Fruit fly (Drosophila melanogaster) whole organism, wandering third instar larva: ENCODE measurements around the gene Acp1.

Source experiments
- Abd-B ChIP-seq: fragments of >200 bp; optimal IDR thresholded peaks from 2 replicates; lab custom pipeline; 2017; ENCODE audit warnings: missing biosample characterization, missing genetic modification characterization
- CG32264 ChIP-seq: fragments of 200-800 bp; sonication (Bioruptor generic); optimal IDR thresholded peaks from 2 replicates; lab custom pipeline; 2016; ENCODE audit warnings: missing biosample characterization, missing genetic modification characterization
- Dfd ChIP-seq: fragments of >200 bp; optimal IDR thresholded peaks from 2 replicates; lab custom pipeline; 2017; ENCODE audit warnings: missing biosample characterization, missing genetic modification characterization
- Dif ChIP-seq: fragments of 200-275, 200-300 bp; sonication (Bioruptor generic); optimal IDR thresholded peaks from 2 replicates; lab custom pipeline; 2018; ENCODE audit warnings: missing biosample characterization, missing genetic modification characterization; ENCODE audit not compliant: partially characterized antibody
- GATAd ChIP-seq: sonication (Bioruptor generic); optimal IDR thresholded peaks from 2 replicates; lab custom pipeline; 2016; ENCODE audit warnings: missing biosample characterization, missing genetic modification characterization
- HLH106 ChIP-seq: fragments of 200-800 bp; optimal IDR thresholded peaks from 3 replicates; lab custom pipeline; 2019; ENCODE audit warnings: missing biosample characterization, mild to moderate bottlenecking, missing genetic modification characterization, moderate library complexity
- Hnf4 ChIP-seq: fragments of 200-800 bp; sonication (Bioruptor generic); optimal IDR thresholded peaks from 2 replicates; lab custom pipeline; 2016; ENCODE audit warnings: missing biosample characterization, mild to moderate bottlenecking, missing genetic modification characterization
- Hr78 ChIP-seq: fragments of >200 bp; optimal IDR thresholded peaks from 2 replicates; lab custom pipeline; 2017; ENCODE audit warnings: missing biosample characterization, missing genetic modification characterization
- Hr83 ChIP-seq: fragments of 200-300 bp; sonication (Bioruptor generic); optimal IDR thresholded peaks from 2 replicates; lab custom pipeline; 2016; ENCODE audit warnings: missing biosample characterization, mild to moderate bottlenecking, missing genetic modification characterization, moderate library complexity; ENCODE audit not compliant: poor library complexity, severe bottlenecking
- Jra ChIP-seq: sonication (Bioruptor generic); optimal IDR thresholded peaks from 2 replicates; lab custom pipeline; 2016; ENCODE audit warnings: missing biosample characterization, missing genetic modification characterization
- Mio ChIP-seq: sonication (Bioruptor generic); optimal IDR thresholded peaks from 2 replicates; lab custom pipeline; 2016; ENCODE audit warnings: missing biosample characterization, missing genetic modification characterization
- Myc ChIP-seq: fragments of >200 bp; optimal IDR thresholded peaks from 2 replicates; lab custom pipeline; 2017
- N ChIP-seq: fragments of >200 bp; optimal IDR thresholded peaks from 2 replicates; lab custom pipeline; 2018; ENCODE audit warnings: missing biosample characterization, missing external identifiers, missing genetic modification characterization
- OdsH ChIP-seq: fragments of 200-800 bp; sonication (Bioruptor generic); optimal IDR thresholded peaks from 2 replicates; lab custom pipeline; 2016; ENCODE audit warnings: missing biosample characterization, mild to moderate bottlenecking, missing genetic modification characterization
- Rel ChIP-seq, 2 experiments: fragments of 200-800 bp; sonication (Bioruptor generic) in 1 of 2; optimal IDR thresholded peaks; 2 replicates in 1 of 2; 3 replicates in 1 of 2; lab custom pipeline; 2016 to 2019; ENCODE audit warnings: mild to moderate bottlenecking in 2 of 2, missing biosample characterization in 2 of 2, missing genetic modification characterization in 2 of 2, moderate library complexity in 1 of 2
- Sp1 ChIP-seq: fragments of 200-800 bp; sonication (Bioruptor generic); optimal IDR thresholded peaks from 3 replicates; lab custom pipeline; 2019; ENCODE audit warnings: missing biosample characterization, mild to moderate bottlenecking, missing genetic modification characterization, moderate library complexity
- Vsx2 ChIP-seq: fragments of 200-300, 225-300 bp; sonication (Bioruptor generic); optimal IDR thresholded peaks from 2 replicates; lab custom pipeline; 2018; ENCODE audit warnings: missing biosample characterization, missing genetic modification characterization; ENCODE audit not compliant: partially characterized antibody
- br ChIP-seq: fragments of 200-800 bp; sonication (Bioruptor generic); optimal IDR thresholded peaks from 2 replicates; lab custom pipeline; 2016; ENCODE audit warnings: missing biosample characterization, missing genetic modification characterization
- brk ChIP-seq: fragments of 200-800 bp; sonication (Bioruptor generic); optimal IDR thresholded peaks from 2 replicates; lab custom pipeline; 2016; ENCODE audit warnings: missing biosample characterization, mild to moderate bottlenecking, missing genetic modification characterization
- dl ChIP-seq, 2 experiments: fragments of 175-275, 200-275 bp in 1 of 2; fragments of 200-275 bp in 1 of 2; sonication (Bioruptor generic); optimal IDR thresholded peaks; lab custom pipeline; 2018; ENCODE audit warnings: mild to moderate bottlenecking in 2 of 2, missing biosample characterization in 2 of 2, missing genetic modification characterization in 2 of 2, moderate library complexity in 2 of 2; ENCODE audit not compliant: partially characterized antibody in 2 of 2, insufficient read depth in 1 of 2
- dmrt93B ChIP-seq: fragments of 200-800 bp; sonication (Bioruptor generic); optimal IDR thresholded peaks from 2 replicates; lab custom pipeline; 2018; ENCODE audit warnings: missing biosample characterization, mild to moderate bottlenecking, missing genetic modification characterization
- dsf ChIP-seq: sonication (Bioruptor generic); optimal IDR thresholded peaks from 2 replicates; lab custom pipeline; 2016; ENCODE audit warnings: missing biosample characterization, missing genetic modification characterization, borderline replicate concordance
- ey ChIP-seq: fragments of 200-800 bp; sonication (Bioruptor generic); optimal IDR thresholded peaks from 2 replicates; lab custom pipeline; 2016; ENCODE audit warnings: missing biosample characterization, missing genetic modification characterization
- h ChIP-seq: fragments of 200-800 bp; sonication (Bioruptor generic); optimal IDR thresholded peaks from 3 replicates; lab custom pipeline; 2016; ENCODE audit warnings: missing biosample characterization, mild to moderate bottlenecking, missing genetic modification characterization
- jim ChIP-seq: fragments of 175-275, 200-325 bp; sonication (Bioruptor generic); optimal IDR thresholded peaks from 2 replicates; lab custom pipeline; 2016; ENCODE audit warnings: missing biosample characterization, mild to moderate bottlenecking, missing genetic modification characterization
- lola ChIP-seq: fragments of >200 bp; optimal IDR thresholded peaks from 2 replicates; lab custom pipeline; 2017; ENCODE audit warnings: missing biosample characterization, missing genetic modification characterization
- pan ChIP-seq: fragments of >200 bp; optimal IDR thresholded peaks from 2 replicates; lab custom pipeline; 2017
- psq ChIP-seq: fragments of 200-800 bp; sonication (Bioruptor generic); optimal IDR thresholded peaks from 3 replicates; lab custom pipeline; 2017; ENCODE audit warnings: missing biosample characterization, mild to moderate bottlenecking, missing genetic modification characterization, moderate library complexity
- rgr ChIP-seq: fragments of 200-800 bp; sonication (Bioruptor generic); optimal IDR thresholded peaks from 3 replicates; lab custom pipeline; 2016; ENCODE audit warnings: missing biosample characterization, mild to moderate bottlenecking, missing genetic modification characterization
- sage ChIP-seq: fragments of 200-800 bp; sonication (Bioruptor generic); optimal IDR thresholded peaks from 2 replicates; lab custom pipeline; 2016; ENCODE audit warnings: missing biosample characterization, mild to moderate bottlenecking, missing genetic modification characterization
- sv ChIP-seq: fragments of 200-800 bp; sonication (Bioruptor generic); optimal IDR thresholded peaks from 3 replicates; lab custom pipeline; 2016; ENCODE audit warnings: missing biosample characterization, missing genetic modification characterization
- tai ChIP-seq: sonication (Bioruptor generic); optimal IDR thresholded peaks from 2 replicates; lab custom pipeline; 2016; ENCODE audit warnings: missing biosample characterization, missing genetic modification characterization
- usp ChIP-seq: fragments of >200 bp; optimal IDR thresholded peaks from 2 replicates; lab custom pipeline; 2017; ENCODE audit warnings: missing biosample characterization, missing genetic modification characterization
- woc ChIP-seq: sonication (Bioruptor generic); optimal IDR thresholded peaks from 2 replicates; lab custom pipeline; 2016; ENCODE audit warnings: missing biosample characterization, mild to moderate bottlenecking, missing genetic modification characterization

The Acp1 gene

dm6 chr2L:7756835-7757234 is 15.5 kb upstream of the Acp1 start:
- TF ChIP-seq sage (GFP tag; lab: Kevin White, UChicago) (no peak), lola (no peak), dsf (GFP tag; lab: Kevin White, UChicago) (no peak), Myc (no peak), ey (GFP tag; lab: Kevin White, UChicago) (no peak), sv (GFP tag; lab: Kevin White, UChicago) (no peak), Jra (GFP tag; lab: Kevin White, UChicago) (no peak), woc (no peak), Vsx2 (GFP tag; lab: Kevin White, UChicago) (no peak), Hr78 (GFP tag; lab: Kevin White, UChicago) (no peak), CG32264 (GFP tag; lab: Kevin White, UChicago) (no peak), usp (GFP tag; lab: Kevin White, UChicago) (no peak), rgr (GFP tag; lab: Kevin White, UChicago) (no peak), N (no peak), Dif (GFP tag; lab: Kevin White, UChicago) (no peak), Dfd (GFP tag; lab: Kevin White, UChicago) (no peak), Mio (GFP tag; lab: Kevin White, UChicago) (no peak), Hr83 (no peak)

dm6 chr2L:7754539-7754938 is 13.2 kb upstream of the Acp1 start:
- TF ChIP-seq Rel (GFP tag; optimal IDR thresholded peaks at IDR 0.05; lab: Kevin White, UChicago) = no peak
- no peak for TF ChIP-seq Rel (tag; optimal IDR thresholded peaks at IDR 0.05; lab: Kevin White, UChicago)
- no peak for TF ChIP-seq Vsx2 (GFP tag; lab: Kevin White, UChicago)
- TF ChIP-seq Mio (GFP tag; lab: Kevin White, UChicago) = no peak
- no peak for TF ChIP-seq dmrt93B (GFP tag; lab: Kevin White, UChicago)
- TF ChIP-seq N = no peak
- TF ChIP-seq Sp1 (GFP tag; lab: Kevin White, UChicago) = no peak
- TF ChIP-seq OdsH (GFP tag; lab: Kevin White, UChicago) = no peak
- no peak for TF ChIP-seq Jra (GFP tag; lab: Kevin White, UChicago)
- TF ChIP-seq CG32264 (GFP tag; lab: Kevin White, UChicago) = no peak
- no peak for TF ChIP-seq woc
- no peak for TF ChIP-seq HLH106 (tag; lab: Kevin White, UChicago)
- no peak for TF ChIP-seq sv (GFP tag; lab: Kevin White, UChicago)
- TF ChIP-seq, all 38 proteins: peak for 0

DNA sequence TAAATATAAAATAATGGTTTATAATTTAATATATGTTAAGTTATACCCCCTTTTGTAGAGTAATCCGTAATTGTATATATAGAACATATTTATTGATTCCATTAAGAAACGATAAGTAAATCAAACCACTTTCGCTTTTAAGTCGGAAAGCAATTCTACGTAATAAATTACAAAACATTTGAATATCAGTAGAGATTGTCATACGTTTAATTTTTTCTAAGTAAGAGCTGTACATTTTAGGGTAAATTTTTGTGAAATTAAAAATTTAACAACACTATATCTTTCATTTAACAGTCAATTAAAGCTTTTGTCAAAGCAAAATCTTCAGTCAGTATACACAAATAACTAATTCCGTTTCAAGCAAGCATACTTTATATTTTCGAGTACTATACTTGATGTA is 12.5 kb upstream of the Acp1 start, which contains the start of gene CG46025:
CG46025 (plus strand) TSS at position 301 of the 400 bp plus-strand sequence.
- TF ChIP-seq dsf (GFP tag; lab: Kevin White, UChicago) = no peak
- no peak for TF ChIP-seq woc
- TF ChIP-seq Dif (GFP tag; lab: Kevin White, UChicago) = no peak
- no peak for TF ChIP-seq tai (GFP tag; lab: Kevin White, UChicago)
- no peak for TF ChIP-seq dmrt93B (GFP tag; lab: Kevin White, UChicago)
- no peak for TF ChIP-seq HLH106 (tag; lab: Kevin White, UChicago)
- TF ChIP-seq GATAd (GFP tag; lab: Kevin White, UChicago) = no peak
- no peak for TF ChIP-seq sage (GFP tag; lab: Kevin White, UChicago)
- TF ChIP-seq Dfd (GFP tag; lab: Kevin White, UChicago) = no peak
- no peak for TF ChIP-seq brk (GFP tag; lab: Kevin White, UChicago)
- no peak for TF ChIP-seq Hr78 (GFP tag; lab: Kevin White, UChicago)
- no peak for TF ChIP-seq Abd-B (GFP tag; lab: Kevin White, UChicago)
- no peak for TF ChIP-seq psq (GFP tag; lab: Kevin White, UChicago)
- TF ChIP-seq Hr83 = no peak
- TF ChIP-seq usp (GFP tag; lab: Kevin White, UChicago) = no peak
- TF ChIP-seq h (GFP tag; lab: Kevin White, UChicago) = no peak
- no peak for TF ChIP-seq dl (GFP tag; optimal IDR thresholded peaks at IDR 0.05; lab: Kevin White, UChicago; ENCODE audit: insufficient read depth in 1 of 2, partially characterized antibody in 2 of 2)

- TF ChIP-seq dl (GFP tag; optimal IDR thresholded peaks at IDR 0.05; lab: Kevin White, UChicago; ENCODE audit: insufficient read depth in 1 of 2, partially characterized antibody in 2 of 2) = no peak
- TF ChIP-seq pan (lab: Kevin White, UChicago) = no peak
- TF ChIP-seq psq (GFP tag; lab: Kevin White, UChicago) = no peak
- no peak for TF ChIP-seq h (GFP tag; lab: Kevin White, UChicago)
- no peak for TF ChIP-seq sage (GFP tag; lab: Kevin White, UChicago)
- no peak for TF ChIP-seq Hnf4 (GFP tag; lab: Kevin White, UChicago)
- TF ChIP-seq HLH106 (tag; lab: Kevin White, UChicago) = no peak
- no peak for TF ChIP-seq woc
- no peak for TF ChIP-seq jim (GFP tag; lab: Kevin White, UChicago)
- no peak for TF ChIP-seq Dif (GFP tag; lab: Kevin White, UChicago)
- no peak for TF ChIP-seq br (GFP tag; lab: Kevin White, UChicago)
- TF ChIP-seq N = no peak
- no peak for TF ChIP-seq ey (GFP tag; lab: Kevin White, UChicago)
- no peak for TF ChIP-seq usp (GFP tag; lab: Kevin White, UChicago)
- TF ChIP-seq Myc = no peak
- TF ChIP-seq lola = no peak
- TF ChIP-seq sv (GFP tag; lab: Kevin White, UChicago) = no peak
- TF ChIP-seq, all 38 proteins: peak for 0
Measured at dm6 chr2L:7753086-7753485, 11.7 kb upstream of the Acp1 start, which contains the start of gene CG7203. TSS of gene CG7203 (minus strand) at chr2L:7753186.
